Worm (Caenorhabditis elegans): ENCODE data around the gene ncx-6.
"Not testable (repeated sequence)": the region's sequence is repeated elsewhere in the genome, so short reads cannot be mapped to it uniquely, and the experiment has no call there.

ncx-6 gene

ce11 chrIII:9681206-9681605, 32.5 kb downstream of the ncx-6 start, which contains the start of gene C07A9.13:
Gene C07A9.13, minus strand, starts transcription at chrIII:9681306.
- not testable (repeated sequence) for TF ChIP-seq sea-1 (GFP tag; conservative IDR thresholded peaks at IDR 0.05); flt-1 (GFP tag; IDR thresholded peaks at IDR 0.05); tbx-11 (GFP tag; IDR thresholded peaks at IDR 0.05)

- no peak for TF ChIP-seq ama-1 (optimal IDR thresholded peaks at IDR 0.05)
- TF ChIP-seq F13C5.2 (tag; optimal IDR thresholded peaks at IDR 0.05) = no peak
- no peak for TF ChIP-seq hnd-1 (tag; optimal IDR thresholded peaks at IDR 0.05)
- no peak for TF ChIP-seq B0310.2 (tag; optimal IDR thresholded peaks at IDR 0.05)
- no peak for TF ChIP-seq scrt-1 (GFP tag; IDR thresholded peaks at IDR 0.05)
- no peak for TF ChIP-seq ceh-13 (GFP tag; optimal IDR thresholded peaks at IDR 0.05)
- no peak for TF ChIP-seq ceh-36 (tag; optimal IDR thresholded peaks at IDR 0.05)
- no peak for TF ChIP-seq flt-1 (GFP tag; IDR thresholded peaks at IDR 0.05)
- TF ChIP-seq pes-1 (GFP tag; IDR thresholded peaks at IDR 0.05) = no peak
- no peak for TF ChIP-seq sea-1 (GFP tag; conservative IDR thresholded peaks at IDR 0.05)
- TF ChIP-seq ets-7 (tag; optimal IDR thresholded peaks at IDR 0.05) = no peak
- TF ChIP-seq hmg-4 (GFP tag; optimal IDR thresholded peaks at IDR 0.05) = no peak
- TF ChIP-seq tbx-37 (GFP tag; conservative IDR thresholded peaks at IDR 0.05) = no peak
- TF ChIP-seq tbx-11 (GFP tag; IDR thresholded peaks at IDR 0.05) = no peak
Measured at ce11 chrIII:9678819-9679218, 34.9 kb downstream of the ncx-6 start, which contains the start of gene ugt-60. Gene ugt-60, minus strand, starts transcription at chrIII:9679051.

- TF ChIP-seq ama-1 (optimal IDR thresholded peaks at IDR 0.05) (no peak), hnd-1 (tag; optimal IDR thresholded peaks at IDR 0.05) (no peak), B0310.2 (tag; optimal IDR thresholded peaks at IDR 0.05) (no peak), ets-7 (tag; optimal IDR thresholded peaks at IDR 0.05) (no peak), F13C5.2 (tag; optimal IDR thresholded peaks at IDR 0.05) (no peak), hmbx-1 (tag; optimal IDR thresholded peaks at IDR 0.05) (no peak), ceh-13 (GFP tag; optimal IDR thresholded peaks at IDR 0.05) (no peak), scrt-1 (GFP tag; IDR thresholded peaks at IDR 0.05) (no peak), tra-4 (tag; optimal IDR thresholded peaks at IDR 0.05) (no peak), hmg-4 (GFP tag; optimal IDR thresholded peaks at IDR 0.05) (no peak), tbx-11 (GFP tag; IDR thresholded peaks at IDR 0.05) (no peak), tbx-37 (GFP tag; conservative IDR thresholded peaks at IDR 0.05) (no peak), ceh-36 (tag; optimal IDR thresholded peaks at IDR 0.05) (no peak), sea-1 (GFP tag; conservative IDR thresholded peaks at IDR 0.05) (no peak), flt-1 (GFP tag; IDR thresholded peaks at IDR 0.05) (no peak)
Measured at ce11 chrIII:9669546-9669945, 44.2 kb downstream of the ncx-6 start.

- TF ChIP-seq F13C5.2 (tag; optimal IDR thresholded peaks at IDR 0.05) (peak; percentile 67), ceh-36 (tag; optimal IDR thresholded peaks at IDR 0.05) (no peak), scrt-1 (GFP tag; IDR thresholded peaks at IDR 0.05) (no peak), hmg-4 (GFP tag; optimal IDR thresholded peaks at IDR 0.05) (peak; percentile 86), hnd-1 (tag; optimal IDR thresholded peaks at IDR 0.05) (no peak), ama-1 (optimal IDR thresholded peaks at IDR 0.05) (no peak), tra-4 (tag; optimal IDR thresholded peaks at IDR 0.05) (no peak), aly-1 (tag; optimal IDR thresholded peaks at IDR 0.05) (no peak), hmbx-1 (tag; optimal IDR thresholded peaks at IDR 0.05) (no peak), ceh-13 (GFP tag; optimal IDR thresholded peaks at IDR 0.05) (no peak), tbx-37 (GFP tag; conservative IDR thresholded peaks at IDR 0.05) (peak; percentile 31; the same call in 1 of the 2 replicates), sea-1 (GFP tag; conservative IDR thresholded peaks at IDR 0.05) (no peak), flt-1 (GFP tag; IDR thresholded peaks at IDR 0.05) (peak; percentile 19; the same call in 1 of the 2 replicates), pes-1 (GFP tag; IDR thresholded peaks at IDR 0.05) (peak; percentile 35; the same call in 1 of the 2 replicates), tbx-11 (GFP tag; IDR thresholded peaks at IDR 0.05) (no peak)
Measured at ce11 chrIII:9667591-9668265, 46.0 kb downstream of the ncx-6 start, which contains the start of gene C07A9.9. Gene C07A9.9, minus strand, starts transcription at chrIII:9667641.

ce11 chrIII:9666668-9667067, 47.1 kb downstream of the ncx-6 start:
- TF ChIP-seq F13C5.2 (tag; optimal IDR thresholded peaks at IDR 0.05) = no peak
- no peak for TF ChIP-seq hmbx-1 (tag; optimal IDR thresholded peaks at IDR 0.05)
- no peak for TF ChIP-seq tra-4 (tag; optimal IDR thresholded peaks at IDR 0.05)
- no peak for TF ChIP-seq tbx-11 (GFP tag; IDR thresholded peaks at IDR 0.05)
- no peak for TF ChIP-seq ets-7 (tag; optimal IDR thresholded peaks at IDR 0.05)
- TF ChIP-seq sea-1 (GFP tag; conservative IDR thresholded peaks at IDR 0.05) = no peak
- no peak for TF ChIP-seq flt-1 (GFP tag; IDR thresholded peaks at IDR 0.05)
- TF ChIP-seq ceh-36 (tag; optimal IDR thresholded peaks at IDR 0.05) = no peak
- no peak for TF ChIP-seq tbx-37 (GFP tag; conservative IDR thresholded peaks at IDR 0.05)
- no peak for TF ChIP-seq scrt-1 (GFP tag; IDR thresholded peaks at IDR 0.05)
- no peak for TF ChIP-seq hnd-1 (tag; optimal IDR thresholded peaks at IDR 0.05)
- TF ChIP-seq aly-1 (tag; optimal IDR thresholded peaks at IDR 0.05) = no peak
- no peak for TF ChIP-seq hmg-4 (GFP tag; optimal IDR thresholded peaks at IDR 0.05)
- no peak for TF ChIP-seq pes-1 (GFP tag; IDR thresholded peaks at IDR 0.05)
- no peak for TF ChIP-seq ceh-13 (GFP tag; optimal IDR thresholded peaks at IDR 0.05)
- TF ChIP-seq B0310.2 (tag; optimal IDR thresholded peaks at IDR 0.05) = no peak
- no peak for TF ChIP-seq ama-1 (optimal IDR thresholded peaks at IDR 0.05)

- TF ChIP-seq hmbx-1 (tag; optimal IDR thresholded peaks at IDR 0.05) (no peak), B0310.2 (tag; optimal IDR thresholded peaks at IDR 0.05) (no peak), pes-1 (GFP tag; IDR thresholded peaks at IDR 0.05) (no peak), aly-1 (tag; optimal IDR thresholded peaks at IDR 0.05) (no peak)
Measured at ce11 chrIII:9666239-9666638, 47.5 kb downstream of the ncx-6 start.

- TF ChIP-seq hmg-4 (GFP tag; optimal IDR thresholded peaks at IDR 0.05) (no peak), B0310.2 (tag; optimal IDR thresholded peaks at IDR 0.05) (no peak), flt-1 (GFP tag; IDR thresholded peaks at IDR 0.05) (no peak), aly-1 (tag; optimal IDR thresholded peaks at IDR 0.05) (no peak), tbx-11 (GFP tag; IDR thresholded peaks at IDR 0.05) (no peak), ama-1 (optimal IDR thresholded peaks at IDR 0.05) (no peak), hnd-1 (tag; optimal IDR thresholded peaks at IDR 0.05) (no peak)
Measured at ce11 chrIII:9665490-9666179, 48.1 kb downstream of the ncx-6 start.
